Fruit fly (Drosophila melanogaster) whole organism, embryonic: ENCODE data around the gene CG17803.

Source experiments
- ATbp ChIP-seq: fragments of 200-800 bp; sonication (Bioruptor generic); optimal IDR thresholded peaks from 2 replicates; lab custom pipeline; 2017; ENCODE audit warnings: missing biosample characterization, mild to moderate bottlenecking, missing genetic modification characterization, missing genetic modification reagents
- Atf3 ChIP-seq: fragments of 200-800 bp; sonication (Bioruptor generic); optimal IDR thresholded peaks from 3 replicates; lab custom pipeline; 2016; ENCODE audit warnings: missing biosample characterization, missing genetic modification characterization
- CG10147 ChIP-seq: fragments of 200-800 bp; sonication (Bioruptor generic); optimal IDR thresholded peaks from 2 replicates; lab custom pipeline; 2019; ENCODE audit warnings: missing biosample characterization, mild to moderate bottlenecking, missing genetic modification characterization, moderate library complexity
- CG10959 ChIP-seq: fragments of 200-800 bp; sonication (Bioruptor generic); IDR thresholded peaks from 2 replicates; pipeline ENCODE4 v1.3.6; 2022; ENCODE audit warnings: missing biosample characterization, missing genetic modification characterization
- CG12155 ChIP-seq: fragments of 200-800 bp; sonication (Bioruptor generic); optimal IDR thresholded peaks from 3 replicates; lab custom pipeline; 2016; ENCODE audit warnings: missing biosample characterization, missing genetic modification characterization
- CG13296 ChIP-seq: fragments of 200-800 bp; sonication (Bioruptor generic); optimal IDR thresholded peaks from 3 replicates; lab custom pipeline; 2018; ENCODE audit warnings: missing biosample characterization, mild to moderate bottlenecking, missing genetic modification characterization
- CG14860 ChIP-seq: fragments of 200-800 bp; sonication (Bioruptor generic); IDR thresholded peaks from 3 replicates; pipeline ENCODE4 v1.3.6; 2022; ENCODE audit warnings: missing biosample characterization, missing genetic modification characterization; ENCODE audit not compliant: partially characterized antibody
- CG15479 ChIP-seq: fragments of 200-800 bp; sonication (Bioruptor generic); optimal IDR thresholded peaks from 3 replicates; lab custom pipeline; 2019; ENCODE audit warnings: missing biosample characterization, mild to moderate bottlenecking, missing genetic modification characterization, moderate library complexity
- CG1647 ChIP-seq: fragments of 200-800 bp; sonication (Bioruptor generic); optimal IDR thresholded peaks from 3 replicates; lab custom pipeline; 2016; ENCODE audit warnings: missing biosample characterization, missing genetic modification characterization
- CG17186 ChIP-seq: fragments of 200-800 bp; sonication (Bioruptor generic); optimal IDR thresholded peaks from 3 replicates; lab custom pipeline; 2017; ENCODE audit warnings: missing biosample characterization, missing genetic modification reagents, missing genetic modification characterization
- CG17568 ChIP-seq: fragments of 200-800 bp; sonication (Bioruptor generic); optimal IDR thresholded peaks from 2 replicates; lab custom pipeline; 2018; ENCODE audit warnings: missing biosample characterization, mild to moderate bottlenecking, missing genetic modification characterization, moderate library complexity
- CG17912 ChIP-seq: fragments of 200-800 bp; sonication (Bioruptor generic); optimal IDR thresholded peaks from 2 replicates; lab custom pipeline; 2018; ENCODE audit warnings: missing biosample characterization, mild to moderate bottlenecking, missing genetic modification characterization
- CG18599 ChIP-seq: fragments of 200-800 bp; sonication (Bioruptor generic); optimal IDR thresholded peaks from 3 replicates; lab custom pipeline; 2017; ENCODE audit warnings: missing biosample characterization, missing genetic modification characterization, mild to moderate bottlenecking, moderate library complexity, missing genetic modification reagents
- CG2129 ChIP-seq: fragments of 200-800 bp; sonication (Bioruptor generic); IDR thresholded peaks from 2 replicates; pipeline ENCODE4 v1.3.6; 2022; ENCODE audit warnings: missing biosample characterization, missing genetic modification characterization; ENCODE audit not compliant: partially characterized antibody
- CG2712 ChIP-seq: fragments of 200-800 bp; optimal IDR thresholded peaks from 3 replicates; lab custom pipeline; 2019; ENCODE audit warnings: missing biosample characterization, mild to moderate bottlenecking, missing genetic modification characterization, moderate library complexity
- CG30431 ChIP-seq: fragments of 200-800 bp; sonication (Bioruptor generic); optimal IDR thresholded peaks from 2 replicates; lab custom pipeline; 2017; ENCODE audit warnings: missing biosample characterization, missing genetic modification characterization
- CG4282 ChIP-seq: fragments of 200-800 bp; sonication (Bioruptor generic); optimal IDR thresholded peaks from 2 replicates; lab custom pipeline; 2016; ENCODE audit warnings: missing biosample characterization, missing genetic modification characterization
- CG4820 ChIP-seq: fragments of 200-800 bp; sonication (Bioruptor generic); optimal IDR thresholded peaks from 3 replicates; lab custom pipeline; 2016; ENCODE audit warnings: missing biosample characterization, missing genetic modification characterization
- CG5180 ChIP-seq: fragments of 200-800 bp; sonication (Bioruptor generic); optimal IDR thresholded peaks from 3 replicates; lab custom pipeline; 2017; ENCODE audit warnings: missing biosample characterization, missing genetic modification characterization, mild to moderate bottlenecking, moderate library complexity, missing genetic modification reagents
- CG6689 ChIP-seq: fragments of 200-800 bp; sonication (Bioruptor generic); IDR thresholded peaks from 2 replicates; pipeline ENCODE4 v1.3.6; 2022; ENCODE audit warnings: missing biosample characterization, missing genetic modification characterization
- CrebB ChIP-seq: fragments of 200-800 bp; sonication (Bioruptor generic); optimal IDR thresholded peaks from 3 replicates; lab custom pipeline; 2018; ENCODE audit warnings: missing biosample characterization, mild to moderate bottlenecking, missing genetic modification characterization
- E2f1 ChIP-seq: fragments of 200-800 bp; sonication (Bioruptor generic); IDR thresholded peaks from 2 replicates; pipeline ENCODE4 v1.3.6; 2022; ENCODE audit warnings: missing biosample characterization, missing genetic modification characterization
- E2f2 ChIP-seq: fragments of 200-800 bp; sonication (Bioruptor generic); IDR thresholded peaks from 2 replicates; pipeline ENCODE4 v1.3.6; 2022; ENCODE audit warnings: missing biosample characterization, missing genetic modification characterization
- Hr3 ChIP-seq: fragments of 200-800 bp; sonication (Bioruptor generic); optimal IDR thresholded peaks from 3 replicates; lab custom pipeline; 2016; ENCODE audit warnings: missing biosample characterization, missing genetic modification characterization
- Lhr ChIP-seq: fragments of 200-800 bp; sonication (Bioruptor generic); optimal IDR thresholded peaks from 3 replicates; lab custom pipeline; 2017; ENCODE audit warnings: mild to moderate bottlenecking, missing biosample characterization, missing genetic modification reagents, missing genetic modification characterization
- NFAT ChIP-seq: fragments of 200-800 bp; sonication (Bioruptor generic); IDR thresholded peaks from 2 replicates; pipeline ENCODE4 v1.3.6; 2022; ENCODE audit warnings: missing biosample characterization, missing genetic modification characterization
- Neu2 ChIP-seq: fragments of 200-800 bp; sonication (Bioruptor generic); optimal IDR thresholded peaks from 3 replicates; lab custom pipeline; 2016; ENCODE audit warnings: missing biosample characterization, missing genetic modification characterization, borderline replicate concordance
- Optix ChIP-seq: fragments of 200-800 bp; sonication (Bioruptor generic); IDR thresholded peaks from 3 replicates; pipeline ENCODE4 v1.3.6; 2022; ENCODE audit warnings: missing biosample characterization, missing genetic modification characterization
- Sin3A ChIP-seq: fragments of >200 bp; optimal IDR thresholded peaks from 2 replicates; lab custom pipeline; 2018
- bcd ChIP-seq: fragments of 200-800 bp; sonication (Bioruptor generic); optimal IDR thresholded peaks from 2 replicates; lab custom pipeline; 2017; ENCODE audit warnings: missing biosample characterization, mild to moderate bottlenecking, missing genetic modification characterization
- chm ChIP-seq: fragments of 200-800 bp; sonication (Bioruptor generic); IDR thresholded peaks from 2 replicates; pipeline ENCODE4 v1.3.6; 2022; ENCODE audit warnings: missing biosample characterization, missing genetic modification characterization
- croc ChIP-seq: fragments of 200-800 bp; sonication (Bioruptor generic); conservative IDR thresholded peaks from 3 replicates; pipeline ENCODE4 v1.3.6; 2022; ENCODE audit warnings: missing biosample characterization, missing genetic modification characterization
- dan ChIP-seq: fragments of 200-800 bp; sonication (Bioruptor generic); IDR thresholded peaks from 2 replicates; pipeline ENCODE4 v1.3.6; 2022; ENCODE audit warnings: missing biosample characterization, missing genetic modification characterization
- emc ChIP-seq: fragments of 200-800 bp; sonication (Bioruptor generic); optimal IDR thresholded peaks from 2 replicates; lab custom pipeline; 2016; ENCODE audit warnings: missing biosample characterization, missing genetic modification characterization
- ham ChIP-seq: fragments of 200-800 bp; sonication (Bioruptor generic); IDR thresholded peaks from 2 replicates; pipeline ENCODE4 v1.3.6; 2022; ENCODE audit warnings: missing biosample characterization, missing genetic modification characterization
- jumu ChIP-seq: fragments of 200-800 bp; sonication (Bioruptor generic); optimal IDR thresholded peaks from 3 replicates; lab custom pipeline; 2016; ENCODE audit warnings: missing biosample characterization, missing genetic modification characterization
- knrl ChIP-seq: fragments of 200-800 bp; sonication (Bioruptor generic); IDR thresholded peaks from 3 replicates; pipeline ENCODE4 v1.3.6; 2022; ENCODE audit warnings: missing biosample characterization, missing genetic modification characterization; ENCODE audit not compliant: partially characterized antibody
- odd ChIP-seq: fragments of 200-800 bp; sonication (Bioruptor generic); optimal IDR thresholded peaks from 2 replicates; lab custom pipeline; 2017; ENCODE audit warnings: missing biosample characterization, mild to moderate bottlenecking, missing genetic modification characterization
- psq ChIP-seq: fragments of 200-800 bp; sonication (Bioruptor generic); optimal IDR thresholded peaks from 2 replicates; lab custom pipeline; 2017; ENCODE audit warnings: missing biosample characterization, missing genetic modification characterization
- sc ChIP-seq, 3 experiments: fragments of >200 bp in 2 of 3; fragments of 200-800 bp in 1 of 3; sonication (Bioruptor generic) in 1 of 3; optimal IDR thresholded peaks; 2 replicates in 2 of 3; 3 replicates in 1 of 3; lab custom pipeline; 2017; ENCODE audit warnings: mild to moderate bottlenecking in 1 of 3, missing biosample characterization in 1 of 3, missing genetic modification characterization in 1 of 3, missing genetic modification reagents in 1 of 3
- sima ChIP-seq: fragments of 200-800 bp; sonication (Bioruptor generic); optimal IDR thresholded peaks from 2 replicates; lab custom pipeline; 2016; ENCODE audit warnings: missing biosample characterization, missing genetic modification characterization
- so ChIP-seq: fragments of 200-800 bp; sonication (Bioruptor generic); IDR thresholded peaks from 3 replicates; pipeline ENCODE4 v1.3.6; 2022; ENCODE audit warnings: missing biosample characterization, missing genetic modification characterization
- tin ChIP-seq: fragments of 200-800 bp; sonication (Bioruptor generic); optimal IDR thresholded peaks from 3 replicates; lab custom pipeline; 2016; ENCODE audit warnings: missing biosample characterization, missing genetic modification characterization
- trh ChIP-seq: fragments of 200-800 bp; sonication (Bioruptor generic); optimal IDR thresholded peaks from 2 replicates; lab custom pipeline; 2016; ENCODE audit warnings: missing biosample characterization, missing genetic modification characterization
- twi ChIP-seq: fragments of 200-800 bp; optimal IDR thresholded peaks from 2 replicates; lab custom pipeline; 2019; ENCODE audit warnings: missing biosample characterization, mild to moderate bottlenecking, missing genetic modification characterization, moderate library complexity
- vnd ChIP-seq: fragments of 200-800 bp; sonication (Bioruptor generic); IDR thresholded peaks from 3 replicates; pipeline ENCODE4 v1.3.6; 2022; ENCODE audit warnings: missing biosample characterization, missing genetic modification characterization; ENCODE audit not compliant: partially characterized antibody
- wor ChIP-seq: fragments of 200-800 bp; sonication (Bioruptor generic); IDR thresholded peaks from 2 replicates; pipeline ENCODE4 v1.3.6; 2022; ENCODE audit warnings: missing biosample characterization, missing genetic modification characterization
- yki ChIP-seq: fragments of >200 bp; optimal IDR thresholded peaks from 3 replicates; lab custom pipeline; 2018
- zf30C ChIP-seq: fragments of 200-800 bp; sonication (Bioruptor generic); optimal IDR thresholded peaks from 3 replicates; lab custom pipeline; 2018; ENCODE audit warnings: missing biosample characterization, mild to moderate bottlenecking, missing genetic modification characterization

Gene CG17803

DNA sequence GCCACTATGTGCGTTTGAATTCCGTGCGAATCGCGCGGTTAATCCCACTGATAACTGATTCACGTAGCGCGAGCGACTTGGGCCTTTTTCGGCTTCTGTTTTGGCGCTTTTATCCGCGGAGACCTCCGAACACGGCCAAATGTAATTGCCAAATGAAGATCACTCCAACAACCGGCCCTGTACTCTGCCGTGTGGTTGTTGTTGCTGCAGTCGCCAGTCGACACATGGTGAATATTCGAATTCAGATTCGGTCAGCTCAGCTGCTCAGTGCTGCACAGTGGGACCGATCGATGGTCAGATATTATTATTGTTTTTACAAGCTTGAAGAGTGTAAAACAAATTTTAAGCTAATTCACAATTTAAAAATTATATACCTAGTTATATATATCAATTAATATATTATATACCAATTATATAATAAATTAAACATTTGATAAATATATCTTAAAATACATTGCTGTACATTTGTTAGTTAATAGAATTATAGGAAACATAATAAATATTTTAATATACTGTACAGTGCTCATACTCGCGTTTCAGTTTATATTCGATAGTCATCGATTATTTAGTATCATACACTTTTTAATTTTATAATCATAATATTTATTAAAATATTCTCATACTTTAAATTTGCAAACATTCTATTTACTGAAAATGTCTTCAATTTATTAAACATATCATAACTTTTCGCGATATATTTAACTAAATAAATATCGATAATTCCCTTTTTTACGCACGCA lies 6.8 kb downstream of the CG17803 start, which contains the start of gene CG43102 (continued):
- TF ChIP-seq CG13296 (GFP tag; lab: Kevin White, UChicago) (peak; percentile 70), NFAT (GFP tag; lab: Robert Waterston, UW) (peak; percentile 87), twi (tag; lab: Kevin White, UChicago) (peak; percentile 77), sima (GFP tag; lab: Kevin White, UChicago) (no peak), dan (no peak), jumu (GFP tag; lab: Kevin White, UChicago) (peak; percentile 17), CG1647 (GFP tag; lab: Kevin White, UChicago) (peak; percentile 15), ATbp (peak; percentile 57), CG10147 (GFP tag; lab: Kevin White, UChicago) (no peak), yki (lab: Kevin White, UChicago) (no peak), trh (GFP tag; lab: Kevin White, UChicago) (peak; percentile 18), vnd (GFP tag; lab: Robert Waterston, UW) (peak; percentile 69), odd (peak; percentile 49), Lhr (GFP tag; lab: Kevin White, UChicago) (no peak), CG5180 (GFP tag; lab: Kevin White, UChicago) (peak; percentile 9), CG18599 (peak; percentile 79), sc (optimal IDR thresholded peaks at IDR 0.05; lab: Kevin White, UChicago) (no peak), sc (GFP tag; optimal IDR thresholded peaks at IDR 0.05; lab: Kevin White, UChicago) (peak; percentile 2), tin (GFP tag; lab: Kevin White, UChicago) (peak; percentile 62), CG15479 (GFP tag; lab: Kevin White, UChicago) (no peak), emc (GFP tag; lab: Kevin White, UChicago) (peak; percentile 13), croc (no peak; the same call in 2 of the 3 replicates), bcd (GFP tag; lab: Kevin White, UChicago) (peak; percentile 46), CG17568 (peak; percentile 33), Atf3 (GFP tag; lab: Kevin White, UChicago) (peak; percentile 46), E2f2 (peak; percentile 70), CG6689 (GFP tag; lab: Robert Waterston, UW) (0 out of 2 replicates have a peak, but pooled peaks have one; percentile 33), wor (GFP tag; lab: Robert Waterston, UW) (no peak), Neu2 (no peak), CG2129 (GFP tag; lab: Robert Waterston, UW) (peak; percentile 62; the same call in 1 of the 2 replicates), CG17186 (GFP tag; lab: Kevin White, UChicago) (no peak), knrl (GFP tag; lab: Robert Waterston, UW) (peak; percentile 73; the same call in 2 of the 3 replicates), zf30C (no peak), CG17912 (peak; percentile 12), so (GFP tag; lab: Robert Waterston, UW) (peak; percentile 51; the same call in 1 of the 3 replicates), CG10959 (GFP tag; lab: Robert Waterston, UW) (peak; percentile 25; the same call in 1 of the 2 replicates), Hr3 (GFP tag; lab: Kevin White, UChicago) (peak; percentile 62), CrebB (tag; lab: Kevin White, UChicago) (peak; percentile 56), Sin3A (lab: Kevin White, UChicago) (no peak), CG12155 (GFP tag; lab: Kevin White, UChicago) (peak; percentile 19), CG30431 (peak; percentile 54), E2f1 (GFP tag; lab: Robert Waterston, UW) (peak; percentile 63; the same call in 1 of the 2 replicates), CG4820 (GFP tag; lab: Kevin White, UChicago) (peak; percentile 33), chm (GFP tag; lab: Robert Waterston, UW) (peak; percentile 54; the same call in 1 of the 2 replicates), Optix (GFP tag; lab: Robert Waterston, UW) (peak; percentile 65), psq (GFP tag; lab: Kevin White, UChicago) (no peak), CG4282 (GFP tag; lab: Kevin White, UChicago) (peak; percentile 24), ham (no peak), CG14860 (GFP tag; lab: Robert Waterston, UW) (peak; percentile 70; the same call in 2 of the 3 replicates), CG2712 (tag; lab: Kevin White, UChicago) (peak; percentile 77)
